Worm (Caenorhabditis elegans) whole organism, L3 larva: ENCODE data around the gene spp-30.

ENCODE experiments used
- ceh-28 ChIP-seq: fragments of 150-350 bp; optimal IDR thresholded peaks from 2 replicates; lab custom pipeline; 2014; ENCODE audit warnings: missing biosample characterization, missing genetic modification reagents, missing genetic modification characterization
- ceh-9 ChIP-seq: sonication (generic microtip); optimal IDR thresholded peaks from 2 replicates; lab custom pipeline; 2018; ENCODE audit warnings: missing biosample characterization, missing genetic modification characterization
- daf-12 ChIP-seq: fragments of 150-350 bp; optimal IDR thresholded peaks from 2 replicates; lab custom pipeline; 2014; ENCODE audit warnings: missing biosample characterization, missing genetic modification reagents, missing genetic modification characterization
- elt-2 ChIP-seq: sonication (generic microtip); optimal IDR thresholded peaks from 2 replicates; lab custom pipeline; 2016; ENCODE audit warnings: missing genetic modification reagents, mild to moderate bottlenecking, missing genetic modification characterization, missing compliant biosample characterization
- nhr-11 ChIP-seq: fragments of 150-350 bp; optimal IDR thresholded peaks from 2 replicates; lab custom pipeline; 2014; ENCODE audit warnings: missing biosample characterization, missing genetic modification characterization
- nhr-237 ChIP-seq: fragments of 150-350 bp; optimal IDR thresholded peaks from 2 replicates; lab custom pipeline; 2014; ENCODE audit warnings: missing biosample characterization, missing genetic modification characterization
- pha-4 ChIP-seq: fragments of 150-350 bp; optimal IDR thresholded peaks from 2 replicates; lab custom pipeline; 2014; ENCODE audit warnings: missing biosample characterization, missing genetic modification reagents, missing genetic modification characterization
- pqm-1 ChIP-seq: fragments of 150-350 bp; optimal IDR thresholded peaks from 2 replicates; lab custom pipeline; 2017; ENCODE audit warnings: missing biosample characterization, missing genetic modification characterization, inconsistent platforms
- sea-2 ChIP-seq: fragments of 150-350 bp; sonication (generic microtip); optimal IDR thresholded peaks from 4 replicates; lab custom pipeline; 2014; ENCODE audit warnings: missing biosample characterization, missing genetic modification reagents, missing genetic modification characterization
- skn-1 ChIP-seq: fragments of 150-350 bp; optimal IDR thresholded peaks from 2 replicates; lab custom pipeline; 2014; ENCODE audit warnings: missing biosample characterization, missing genetic modification characterization
- snpc-4 ChIP-seq: fragments of 150-350 bp; optimal IDR thresholded peaks from 2 replicates; lab custom pipeline; 2014; ENCODE audit warnings: missing biosample characterization, missing genetic modification characterization
- unc-62 ChIP-seq: fragments of 150-350 bp; sonication (generic microtip); optimal IDR thresholded peaks from 4 replicates; lab custom pipeline; 2014; ENCODE audit warnings: missing biosample characterization, missing genetic modification reagents, missing genetic modification characterization
- ztf-11 ChIP-seq: fragments of 150-350 bp; optimal IDR thresholded peaks from 2 replicates; lab custom pipeline; 2014; ENCODE audit warnings: missing biosample characterization, missing genetic modification characterization

ce11 chrX:11605214-11605765, 23.2 kb downstream of the spp-30 start, which contains the start of gene ftt-2:
- TF ChIP-seq pqm-1: no peak
- no peak for TF ChIP-seq daf-12 (tag; lab: Kevin White, UChicago)
- TF ChIP-seq skn-1 (tag; lab: Kevin White, UChicago): no peak
- no peak for TF ChIP-seq ztf-11 (tag; lab: Kevin White, UChicago)
- TF ChIP-seq unc-62: no peak
- no peak for TF ChIP-seq ceh-28 (tag; lab: Kevin White, UChicago)
- no peak for TF ChIP-seq elt-2
- no peak for TF ChIP-seq ceh-9 (tag; lab: Kevin White, UChicago)
- TF ChIP-seq sea-2 (GFP tag; lab: Kevin White, UChicago): no peak
- TF ChIP-seq nhr-11: no peak
- TF ChIP-seq nhr-237 (tag; lab: Kevin White, UChicago): no peak
- no peak for TF ChIP-seq snpc-4 (tag; lab: Kevin White, UChicago)
- no peak for TF ChIP-seq pha-4 (tag; lab: Kevin White, UChicago)
